Worm (Caenorhabditis elegans) whole organism, mixed stage, embryonic: ENCODE measurements around the gene ZK856.11.

Experiments used
- bed-3 ChIP-seq: fragments of 200-800 bp; sonication (Bioruptor generic); optimal IDR thresholded peaks from 3 replicates; lab custom pipeline; 2018; ENCODE audit warnings: mild to moderate bottlenecking, missing genetic modification characterization, moderate library complexity, missing compliant biosample characterization
- blmp-1 ChIP-seq: fragments of 150-350 bp; optimal IDR thresholded peaks from 2 replicates; lab custom pipeline; 2014; ENCODE audit warnings: missing biosample characterization, missing genetic modification characterization
- ceh-39 ChIP-seq: fragments of 150-350 bp; optimal IDR thresholded peaks from 2 replicates; lab custom pipeline; 2014; ENCODE audit warnings: missing biosample characterization, missing genetic modification characterization
- ceh-43 ChIP-seq: fragments of 200-800 bp; sonication (Bioruptor generic); optimal IDR thresholded peaks from 2 replicates; lab custom pipeline; 2018; ENCODE audit warnings: mild to moderate bottlenecking, missing genetic modification characterization, moderate library complexity, missing compliant biosample characterization
- ceh-83 ChIP-seq: fragments of 200-800 bp; sonication (Bioruptor generic); optimal IDR thresholded peaks from 2 replicates; lab custom pipeline; 2018; ENCODE audit warnings: mild to moderate bottlenecking, missing genetic modification characterization, missing compliant biosample characterization
- cnd-1 ChIP-seq: fragments of 200-800 bp; sonication (Bioruptor generic); optimal IDR thresholded peaks from 2 replicates; lab custom pipeline; 2018; ENCODE audit warnings: mild to moderate bottlenecking, missing genetic modification characterization, missing compliant biosample characterization
- drap-1 ChIP-seq: fragments of 200-800 bp; sonication (Bioruptor generic); optimal IDR thresholded peaks from 3 replicates; lab custom pipeline; 2018; ENCODE audit warnings: mild to moderate bottlenecking, missing genetic modification characterization, missing compliant biosample characterization
- elt-1 ChIP-seq: sonication (generic microtip); optimal IDR thresholded peaks from 2 replicates; lab custom pipeline; 2017; ENCODE audit warnings: missing genetic modification characterization, mild to moderate bottlenecking, missing compliant biosample characterization, antibody characterized with exemption, moderate library complexity, borderline replicate concordance; ENCODE audit not compliant: insufficient read depth
- flh-1 ChIP-seq: fragments of 200-800 bp; sonication (Bioruptor generic); optimal IDR thresholded peaks from 2 replicates; lab custom pipeline; 2018; ENCODE audit warnings: mild to moderate bottlenecking, missing genetic modification characterization, moderate library complexity, missing compliant biosample characterization
- ham-2 ChIP-seq: fragments of 200-800 bp; sonication (Bioruptor generic); optimal IDR thresholded peaks from 2 replicates; lab custom pipeline; 2018; ENCODE audit warnings: mild to moderate bottlenecking, missing genetic modification characterization, missing compliant biosample characterization
- hlh-1 ChIP-seq: fragments of 150-350 bp; optimal IDR thresholded peaks from 2 replicates; lab custom pipeline; 2014; ENCODE audit warnings: missing biosample characterization, missing genetic modification reagents, missing genetic modification characterization
- lin-13 ChIP-seq: fragments of 150-350 bp; optimal IDR thresholded peaks from 2 replicates; lab custom pipeline; 2014; ENCODE audit warnings: missing biosample characterization, missing genetic modification characterization
- lsy-2 ChIP-seq: fragments of 150-350 bp; optimal IDR thresholded peaks from 2 replicates; lab custom pipeline; 2014; ENCODE audit warnings: missing biosample characterization, missing genetic modification characterization
- mab-5 ChIP-seq: fragments of 150-350 bp; optimal IDR thresholded peaks from 2 replicates; lab custom pipeline; 2014; ENCODE audit warnings: missing biosample characterization, missing genetic modification characterization
- mep-1 ChIP-seq: fragments of 150-350 bp; optimal IDR thresholded peaks from 2 replicates; lab custom pipeline; 2017; ENCODE audit warnings: missing biosample characterization, missing genetic modification reagents, missing genetic modification characterization, inconsistent platforms
- mls-2 ChIP-seq: sonication (generic microtip); optimal IDR thresholded peaks from 2 replicates; lab custom pipeline; 2016; ENCODE audit warnings: mild to moderate bottlenecking, missing genetic modification characterization, moderate library complexity, missing compliant biosample characterization
- nhr-12 ChIP-seq: fragments of 150-350 bp; optimal IDR thresholded peaks from 2 replicates; lab custom pipeline; 2014; ENCODE audit warnings: missing biosample characterization, missing genetic modification characterization
- nhr-2 ChIP-seq: fragments of 150-350 bp; optimal IDR thresholded peaks from 2 replicates; lab custom pipeline; 2014; ENCODE audit warnings: missing biosample characterization, missing genetic modification characterization
- nhr-237 ChIP-seq: fragments of 150-350 bp; optimal IDR thresholded peaks from 2 replicates; lab custom pipeline; 2014; ENCODE audit warnings: missing biosample characterization, missing genetic modification characterization
- nhr-28 ChIP-seq: fragments of 150-350 bp; optimal IDR thresholded peaks from 2 replicates; lab custom pipeline; 2014; ENCODE audit warnings: missing biosample characterization, missing genetic modification characterization
- nhr-76 ChIP-seq: sonication (generic microtip); optimal IDR thresholded peaks from 2 replicates; lab custom pipeline; 2017; ENCODE audit warnings: missing biosample characterization, missing genetic modification characterization
- pha-4 ChIP-seq: fragments of 150-350 bp; optimal IDR thresholded peaks from 2 replicates; lab custom pipeline; 2018; ENCODE audit warnings: missing biosample characterization, missing genetic modification reagents, missing genetic modification characterization
- sem-2 ChIP-seq: fragments of 200-800 bp; sonication (Bioruptor generic); optimal IDR thresholded peaks from 2 replicates; lab custom pipeline; 2018; ENCODE audit warnings: mild to moderate bottlenecking, missing genetic modification characterization, missing compliant biosample characterization
- sptf-1 ChIP-seq: sonication (generic microtip); optimal IDR thresholded peaks from 2 replicates; lab custom pipeline; 2017; ENCODE audit warnings: mild to moderate bottlenecking, missing genetic modification characterization, moderate library complexity, missing compliant biosample characterization
- unc-120 ChIP-seq: sonication (generic microtip); optimal IDR thresholded peaks from 2 replicates; lab custom pipeline; 2017; ENCODE audit warnings: missing genetic modification characterization, missing compliant biosample characterization; ENCODE audit not compliant: poor library complexity, severe bottlenecking
- unc-39 ChIP-seq: fragments of 150-350 bp; optimal IDR thresholded peaks from 2 replicates; lab custom pipeline; 2014; ENCODE audit warnings: missing biosample characterization, missing genetic modification characterization
- unc-62 ChIP-seq: fragments of 150-350 bp; optimal IDR thresholded peaks from 2 replicates; lab custom pipeline; 2014; ENCODE audit warnings: missing biosample characterization, missing genetic modification reagents, missing genetic modification characterization
- zip-8 ChIP-seq: fragments of 150-350 bp; optimal IDR thresholded peaks from 2 replicates; lab custom pipeline; 2014; ENCODE audit warnings: missing biosample characterization, missing genetic modification characterization
- ztf-11 ChIP-seq: fragments of 150-350 bp; optimal IDR thresholded peaks from 2 replicates; lab custom pipeline; 2014; ENCODE audit warnings: missing biosample characterization, missing genetic modification characterization

ZK856.11 gene

ce11 chrV:10201913-10202312 is 2.8 kb downstream of the ZK856.11 start, which contains the start of gene ZK856.7:
TSS of gene ZK856.7 (plus strand) at chrV:10202098.
- TF ChIP-seq bed-3 (GFP tag; lab: Kevin White, UChicago) (no peak), nhr-2 (tag; lab: Kevin White, UChicago) (no peak), mab-5 (tag; lab: Kevin White, UChicago) (no peak), flh-1 (GFP tag; lab: Kevin White, UChicago) (no peak), pha-4 (tag; lab: Kevin White, UChicago) (no peak), blmp-1 (tag; lab: Kevin White, UChicago) (no peak), unc-39 (tag; lab: Kevin White, UChicago) (no peak)

ce11 chrV:10198386-10198785 is 6.4 kb downstream of the ZK856.11 start, which contains the start of gene ZK856.6:
TSS of gene ZK856.6 (plus strand) at chrV:10198686.
- TF ChIP-seq ham-2 (GFP tag; lab: Kevin White, UChicago) (no peak), ceh-43 (GFP tag; lab: Kevin White, UChicago) (no peak), cnd-1 (tag; lab: Kevin White, UChicago) (no peak), unc-120 (tag; lab: Kevin White, UChicago) (no peak), nhr-2 (tag; lab: Kevin White, UChicago) (no peak), mab-5 (tag; lab: Kevin White, UChicago) (no peak), unc-62 (no peak), unc-39 (tag; lab: Kevin White, UChicago) (no peak), nhr-76 (tag; lab: Kevin White, UChicago) (no peak), ztf-11 (no peak), nhr-237 (tag; lab: Kevin White, UChicago) (no peak), pha-4 (tag; lab: Kevin White, UChicago) (no peak), hlh-1 (tag; lab: Kevin White, UChicago) (no peak), ceh-39 (tag; lab: Kevin White, UChicago) (no peak), nhr-28 (tag; lab: Kevin White, UChicago) (no peak), sem-2 (no peak), zip-8 (tag; lab: Kevin White, UChicago) (no peak), blmp-1 (tag; lab: Kevin White, UChicago) (no peak)
- TF ChIP-seq, all 35 proteins: peak for 0

ce11 chrV:10191242-10191641 is 13.5 kb downstream of the ZK856.11 start:
- TF ChIP-seq unc-62 (no peak), blmp-1 (tag; lab: Kevin White, UChicago) (no peak), sptf-1 (no peak), nhr-12 (no peak), ceh-43 (GFP tag; lab: Kevin White, UChicago) (no peak), lsy-2 (tag; lab: Kevin White, UChicago) (no peak), elt-1 (tag; lab: Kevin White, UChicago) (no peak), sem-2 (no peak), zip-8 (tag; lab: Kevin White, UChicago) (no peak)

ce11 chrV:10190081-10190556 is 14.6 kb downstream of the ZK856.11 start, which contains the start of gene ZK856.5:
TSS of gene ZK856.5 (minus strand) at chrV:10190131.
- no peak for TF ChIP-seq lsy-2 (tag; lab: Kevin White, UChicago)
- TF ChIP-seq mab-5 (tag; lab: Kevin White, UChicago) = no peak
- no peak for TF ChIP-seq ceh-83 (GFP tag; lab: Kevin White, UChicago)
- TF ChIP-seq mls-2 = no peak
- no peak for TF ChIP-seq drap-1 (GFP tag; lab: Kevin White, UChicago)

- TF ChIP-seq ceh-83 (GFP tag; lab: Kevin White, UChicago) (no peak), mep-1 (tag; lab: Kevin White, UChicago) (no peak), pha-4 (tag; lab: Kevin White, UChicago) (no peak), drap-1 (GFP tag; lab: Kevin White, UChicago) (no peak), blmp-1 (tag; lab: Kevin White, UChicago) (no peak), lin-13 (tag; lab: Kevin White, UChicago) (no peak), unc-62 (no peak), ztf-11 (no peak), unc-39 (tag; lab: Kevin White, UChicago) (no peak)
Observed at ce11 chrV:10185719-10186118, 19.0 kb downstream of the ZK856.11 start, which contains the start of gene ZK856.18. TSS of gene ZK856.18 (minus strand) at chrV:10186007.
